Worm (Caenorhabditis elegans): ENCODE measurements around the gene cyp-33C2.

ce11 chrV:2214428-2215038 is 31.2 kb downstream of the cyp-33C2 start, which contains the start of gene nhr-184:
- TF ChIP-seq ham-2 (GFP tag; optimal IDR thresholded peaks at IDR 0.05) (no peak), unc-62 (GFP tag; optimal IDR thresholded peaks at IDR 0.05) (no peak), nhr-237 (tag; optimal IDR thresholded peaks at IDR 0.05) (no peak), nhr-12 (tag; optimal IDR thresholded peaks at IDR 0.05) (no peak), snpc-4 (tag; optimal IDR thresholded peaks at IDR 0.05) (no peak), lsy-2 (tag; optimal IDR thresholded peaks at IDR 0.05) (no peak), sptf-1 (tag; optimal IDR thresholded peaks at IDR 0.05) (no peak)

Data from whole organism, mixed stage, embryonic.